Fruit fly (Drosophila melanogaster) whole organism, embryonic: ENCODE results near the gene CG13457.

Experiments used
- Abd-B ChIP-seq: fragments of 200-800 bp; sonication (Bioruptor generic); optimal IDR thresholded peaks from 2 replicates; lab custom pipeline; 2018; ENCODE audit warnings: missing biosample characterization, mild to moderate bottlenecking, missing genetic modification characterization, moderate library complexity
- Bteb2 ChIP-seq: fragments of 200-800 bp; sonication (Bioruptor generic); optimal IDR thresholded peaks from 2 replicates; lab custom pipeline; 2016; ENCODE audit warnings: missing biosample characterization, missing genetic modification characterization
- C15 ChIP-seq: fragments of 200-800 bp; sonication (Bioruptor generic); IDR thresholded peaks from 3 replicates; pipeline ENCODE4 v1.3.6; 2022; ENCODE audit warnings: missing biosample characterization, missing genetic modification characterization
- CG10209 ChIP-seq: fragments of 200-800 bp; sonication (Bioruptor generic); optimal IDR thresholded peaks from 3 replicates; lab custom pipeline; 2017; ENCODE audit warnings: missing biosample characterization, mild to moderate bottlenecking, missing genetic modification characterization, missing genetic modification reagents
- CG10979 ChIP-seq: fragments of 200-800 bp; sonication (Bioruptor generic); optimal IDR thresholded peaks from 2 replicates; lab custom pipeline; 2018; ENCODE audit warnings: missing biosample characterization, mild to moderate bottlenecking, missing genetic modification characterization, moderate library complexity
- CG11504 ChIP-seq: fragments of 200-800 bp; sonication (Bioruptor generic); optimal IDR thresholded peaks from 3 replicates; lab custom pipeline; 2019; ENCODE audit warnings: missing biosample characterization, mild to moderate bottlenecking, missing genetic modification characterization, moderate library complexity
- CG12104 ChIP-seq: fragments of 200-800 bp; sonication (Bioruptor generic); optimal IDR thresholded peaks from 3 replicates; lab custom pipeline; 2016; ENCODE audit warnings: missing biosample characterization, missing genetic modification characterization
- CG12942 ChIP-seq: fragments of 200-800 bp; sonication (Bioruptor generic); optimal IDR thresholded peaks from 3 replicates; lab custom pipeline; 2016; ENCODE audit warnings: missing biosample characterization, missing genetic modification characterization
- CG13775 ChIP-seq: fragments of 200-800 bp; sonication (Bioruptor generic); optimal IDR thresholded peaks from 3 replicates; lab custom pipeline; 2017; ENCODE audit warnings: missing biosample characterization, mild to moderate bottlenecking, missing genetic modification characterization
- CG14710 ChIP-seq: fragments of 200-800 bp; sonication (Bioruptor generic); optimal IDR thresholded peaks from 3 replicates; lab custom pipeline; 2019; ENCODE audit warnings: missing biosample characterization, mild to moderate bottlenecking, missing genetic modification characterization, moderate library complexity
- CG15514 ChIP-seq: fragments of 200-800 bp; sonication (Bioruptor generic); optimal IDR thresholded peaks from 3 replicates; lab custom pipeline; 2017; ENCODE audit warnings: missing biosample characterization, missing genetic modification characterization, mild to moderate bottlenecking, moderate library complexity, missing genetic modification reagents
- CG18262 ChIP-seq: fragments of 200-800 bp; optimal IDR thresholded peaks from 3 replicates; lab custom pipeline; 2019; ENCODE audit warnings: missing biosample characterization, mild to moderate bottlenecking, missing genetic modification characterization, moderate library complexity
- CG2678 ChIP-seq: fragments of 200-800 bp; sonication (Bioruptor generic); optimal IDR thresholded peaks from 3 replicates; lab custom pipeline; 2019; ENCODE audit warnings: missing biosample characterization, mild to moderate bottlenecking, missing genetic modification characterization, moderate library complexity
- CG30020 ChIP-seq: fragments of 200-800 bp; optimal IDR thresholded peaks from 2 replicates; lab custom pipeline; 2019; ENCODE audit warnings: missing biosample characterization, mild to moderate bottlenecking, missing genetic modification characterization, moderate library complexity
- CG31224 ChIP-seq: fragments of 200-800 bp; sonication (Bioruptor generic); IDR thresholded peaks from 2 replicates; pipeline ENCODE4 v1.3.6; 2022; ENCODE audit warnings: missing biosample characterization, missing genetic modification characterization
- CG32772 ChIP-seq: fragments of 200-800 bp; sonication (Bioruptor generic); IDR thresholded peaks from 2 replicates; pipeline ENCODE4 v1.3.6; 2022; ENCODE audit warnings: missing biosample characterization, missing genetic modification characterization
- CG4328 ChIP-seq: fragments of 200-800 bp; sonication (Bioruptor generic); optimal IDR thresholded peaks from 3 replicates; lab custom pipeline; 2017; ENCODE audit warnings: missing biosample characterization, missing genetic modification reagents, missing genetic modification characterization
- CG6254 ChIP-seq: fragments of 200-800 bp; sonication (Bioruptor generic); optimal IDR thresholded peaks from 3 replicates; lab custom pipeline; 2017; ENCODE audit warnings: mild to moderate bottlenecking, missing biosample characterization, missing genetic modification reagents, missing genetic modification characterization
- CG6765 ChIP-seq: fragments of 200-800 bp; sonication (Bioruptor generic); optimal IDR thresholded peaks from 3 replicates; lab custom pipeline; 2017; ENCODE audit warnings: missing biosample characterization, mild to moderate bottlenecking, missing genetic modification characterization
- CG6813 ChIP-seq: fragments of 200-800 bp; sonication (Bioruptor generic); optimal IDR thresholded peaks from 2 replicates; lab custom pipeline; 2017; ENCODE audit warnings: missing biosample characterization, missing genetic modification characterization, mild to moderate bottlenecking, moderate library complexity, missing genetic modification reagents
- CG7357 ChIP-seq: fragments of 200-800 bp; sonication (Bioruptor generic); IDR thresholded peaks from 3 replicates; pipeline ENCODE4 v1.3.6; 2022; ENCODE audit warnings: missing biosample characterization, missing genetic modification characterization
- CkIIα-i1 ChIP-seq: fragments of 200-800 bp; sonication (Bioruptor generic); IDR thresholded peaks from 2 replicates; pipeline ENCODE4 v1.3.6; 2022; ENCODE audit warnings: missing biosample characterization, missing genetic modification characterization
- CoRest ChIP-seq: fragments of 200-800 bp; sonication (Bioruptor generic); optimal IDR thresholded peaks from 3 replicates; lab custom pipeline; 2018; ENCODE audit warnings: missing biosample characterization, mild to moderate bottlenecking, missing genetic modification characterization, moderate library complexity
- Dad ChIP-seq: fragments of 200-800 bp; sonication (Bioruptor generic); optimal IDR thresholded peaks from 3 replicates; lab custom pipeline; 2016; ENCODE audit warnings: missing biosample characterization, missing genetic modification characterization
- Ets65A ChIP-seq: fragments of 200-800 bp; sonication (Bioruptor generic); peaks from one replicate; lab custom pipeline; 2016; ENCODE audit warnings: missing biosample characterization, missing genetic modification characterization
- Fer1 ChIP-seq: fragments of 200-800 bp; sonication (Bioruptor generic); optimal IDR thresholded peaks from 2 replicates; lab custom pipeline; 2017; ENCODE audit warnings: missing biosample characterization, mild to moderate bottlenecking, missing genetic modification characterization
- Gug ChIP-seq: fragments of 200-800 bp; sonication (Bioruptor generic); IDR thresholded peaks from 4 replicates; pipeline ENCODE4 v1.3.6; 2022; ENCODE audit warnings: missing biosample characterization, missing genetic modification characterization
- Med ChIP-seq: fragments of 200-800 bp; sonication (Bioruptor generic); peaks from one replicate; lab custom pipeline; 2016; ENCODE audit warnings: missing biosample characterization, missing genetic modification characterization, mild to moderate bottlenecking, inconsistent platforms, moderate library complexity
- Myb ChIP-seq: fragments of 200-800 bp; sonication (Bioruptor generic); optimal IDR thresholded peaks from 2 replicates; lab custom pipeline; 2016; ENCODE audit warnings: missing biosample characterization, missing genetic modification characterization
- NC2α ChIP-seq: fragments of 200-800 bp; sonication (Bioruptor generic); optimal IDR thresholded peaks from 2 replicates; lab custom pipeline; 2016; ENCODE audit warnings: missing biosample characterization, missing genetic modification characterization
- NC2β ChIP-seq: fragments of 200-800 bp; sonication (Bioruptor generic); optimal IDR thresholded peaks from 2 replicates; lab custom pipeline; 2016; ENCODE audit warnings: missing biosample characterization, missing genetic modification characterization
- Nf-YB ChIP-seq: fragments of 200-800 bp; sonication (Bioruptor generic); optimal IDR thresholded peaks from 3 replicates; lab custom pipeline; 2019; ENCODE audit warnings: missing biosample characterization, mild to moderate bottlenecking, missing genetic modification characterization, moderate library complexity
- Nf-YC ChIP-seq: fragments of 200-800 bp; optimal IDR thresholded peaks from 3 replicates; lab custom pipeline; 2019; ENCODE audit warnings: missing biosample characterization, mild to moderate bottlenecking, missing genetic modification characterization, moderate library complexity
- Sox102F ChIP-seq: fragments of 200-800 bp; sonication (Bioruptor generic); optimal IDR thresholded peaks from 2 replicates; lab custom pipeline; 2018; ENCODE audit warnings: missing biosample characterization, mild to moderate bottlenecking, missing genetic modification characterization, moderate library complexity
- Taf1 ChIP-seq: fragments of 200-800 bp; sonication (Bioruptor generic); IDR thresholded peaks from 2 replicates; pipeline ENCODE4 v1.3.6; 2022; ENCODE audit warnings: missing biosample characterization, missing genetic modification characterization
- abd-A ChIP-seq: fragments of 200-800 bp; sonication (Bioruptor generic); optimal IDR thresholded peaks from 3 replicates; lab custom pipeline; 2019; ENCODE audit warnings: missing biosample characterization, mild to moderate bottlenecking, missing genetic modification characterization, moderate library complexity
- az2 ChIP-seq: fragments of 200-800 bp; sonication (Bioruptor generic); optimal IDR thresholded peaks from 3 replicates; lab custom pipeline; 2016; ENCODE audit warnings: missing biosample characterization, missing genetic modification characterization
- fd64A ChIP-seq: fragments of 200-800 bp; sonication (Bioruptor generic); optimal IDR thresholded peaks from 3 replicates; lab custom pipeline; 2018; ENCODE audit warnings: missing biosample characterization, mild to moderate bottlenecking, missing genetic modification characterization
- gcm2 ChIP-seq: fragments of 200-800 bp; sonication (Bioruptor generic); optimal IDR thresholded peaks from 2 replicates; lab custom pipeline; 2016; ENCODE audit warnings: missing biosample characterization, missing genetic modification characterization
- hkb ChIP-seq, 2 experiments: fragments of 200-800 bp in 1 of 2; fragments of >200 bp in 1 of 2; sonication (Bioruptor generic) in 1 of 2; IDR thresholded peaks in 1 of 2; optimal IDR thresholded peaks in 1 of 2; 2 replicates each; pipeline versions ENCODE4 v1.3.6 to Lab custom; 2017 to 2022; ENCODE audit warnings: missing biosample characterization in 1 of 2, missing genetic modification characterization in 1 of 2
- hth ChIP-seq: fragments of >200 bp; optimal IDR thresholded peaks from 2 replicates; lab custom pipeline; 2017; ENCODE audit warnings: inconsistent platforms
- onecut ChIP-seq: fragments of 200-800 bp; sonication (Bioruptor generic); IDR thresholded peaks from 2 replicates; pipeline ENCODE4 v1.3.6; 2022; ENCODE audit warnings: missing biosample characterization, missing genetic modification characterization
- prd ChIP-seq, 3 experiments: fragments of >200 bp in 2 of 3; fragments of 200-800 bp in 1 of 3; sonication (Bioruptor generic) in 1 of 3; optimal IDR thresholded peaks in 2 of 3; IDR thresholded peaks in 1 of 3; 2 replicates in 2 of 3; 3 replicates in 1 of 3; pipeline versions ENCODE4 v1.3.6 to Lab custom; 2017 to 2022; ENCODE audit warnings: missing biosample characterization in 1 of 3, missing genetic modification characterization in 1 of 3
- sisA ChIP-seq: fragments of 200-800 bp; sonication (Bioruptor generic); IDR thresholded peaks from 2 replicates; pipeline ENCODE4 v1.3.6; 2022; ENCODE audit warnings: missing biosample characterization, missing genetic modification characterization
- stwl ChIP-seq: fragments of 200-800 bp; sonication (Bioruptor generic); optimal IDR thresholded peaks from 3 replicates; lab custom pipeline; 2018; ENCODE audit warnings: missing biosample characterization, mild to moderate bottlenecking, missing genetic modification characterization, moderate library complexity
- tio ChIP-seq: fragments of 200-800 bp; sonication (Bioruptor generic); optimal IDR thresholded peaks from 2 replicates; lab custom pipeline; 2017; ENCODE audit warnings: missing biosample characterization, missing genetic modification characterization, inconsistent platforms
- tup ChIP-seq: fragments of 200-800 bp; sonication (Bioruptor generic); optimal IDR thresholded peaks from 2 replicates; lab custom pipeline; 2016; ENCODE audit warnings: missing biosample characterization, mild to moderate bottlenecking, missing genetic modification characterization, moderate library complexity
- vnd ChIP-seq: fragments of 200-800 bp; sonication (Bioruptor generic); IDR thresholded peaks from 3 replicates; pipeline ENCODE4 v1.3.6; 2022; ENCODE audit warnings: missing biosample characterization, missing genetic modification characterization; ENCODE audit not compliant: partially characterized antibody
- wek ChIP-seq: fragments of 200-800 bp; sonication (Bioruptor generic); optimal IDR thresholded peaks from 3 replicates; lab custom pipeline; 2018; ENCODE audit warnings: missing biosample characterization, mild to moderate bottlenecking, missing genetic modification characterization, moderate library complexity

CG13457 gene

DNA sequence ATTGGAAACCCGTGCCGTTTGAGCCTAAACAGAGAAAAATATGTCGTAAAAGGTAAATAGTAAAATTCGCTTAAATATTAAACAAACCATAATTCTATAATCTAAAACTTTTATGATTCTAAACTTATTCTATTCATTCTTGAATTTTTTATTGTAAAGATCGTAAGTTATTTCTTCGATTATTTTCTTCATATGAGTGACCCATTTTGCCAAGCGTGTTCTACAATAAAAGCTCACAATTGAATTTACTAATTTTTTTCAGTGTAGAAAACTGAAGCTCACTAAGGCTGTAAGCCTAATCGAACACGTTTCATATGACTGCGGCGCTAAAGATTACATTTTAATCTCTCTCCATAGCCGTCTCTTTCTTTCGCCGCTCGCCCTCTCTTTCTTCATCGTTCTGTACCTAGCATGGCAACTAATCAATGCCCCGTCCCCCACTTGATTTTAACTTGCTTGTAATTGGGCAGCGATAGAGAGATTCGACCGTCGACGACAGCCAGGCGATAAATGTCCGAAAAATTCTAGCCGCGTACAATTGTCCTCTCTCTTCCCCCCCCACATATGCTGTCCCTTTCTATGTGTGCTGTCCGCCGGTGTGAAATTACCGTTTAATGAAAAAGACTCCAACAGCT, 40.7 kb upstream of the CG13457 start (continued):
- no peak for TF ChIP-seq hkb (optimal IDR thresholded peaks at IDR 0.05; lab: Kevin White, UChicago)
- 0 out of 2 replicates have a peak, but pooled peaks have one; percentile 9 for TF ChIP-seq hkb (GFP tag; IDR thresholded peaks at IDR 0.05; lab: Robert Waterston, UW)
- TF ChIP-seq abd-A (tag; lab: Kevin White, UChicago), result peak; percentile 14
- no peak for TF ChIP-seq CoRest (tag; lab: Kevin White, UChicago)
- TF ChIP-seq CG18262 (tag; lab: Kevin White, UChicago), result peak; percentile 9
- no peak for TF ChIP-seq Myb
- no peak for TF ChIP-seq Taf1 (GFP tag; lab: Robert Waterston, UW)
- no peak for TF ChIP-seq prd (optimal IDR thresholded peaks at IDR 0.05; lab: Kevin White, UChicago)
- no peak for TF ChIP-seq prd (GFP tag; IDR thresholded peaks at IDR 0.05; lab: Robert Waterston, UW)
- TF ChIP-seq Sox102F, result peak; percentile 8
- peak; percentile 46 for TF ChIP-seq CG6254 (GFP tag; lab: Kevin White, UChicago)
- no peak for TF ChIP-seq tup (GFP tag; lab: Kevin White, UChicago)
- TF ChIP-seq Abd-B, result no peak
- peak; percentile 14 for TF ChIP-seq CG10209 (GFP tag; lab: Kevin White, UChicago)
- TF ChIP-seq CG12942 (GFP tag; lab: Kevin White, UChicago), result no peak
- no peak for TF ChIP-seq sisA (GFP tag; lab: Robert Waterston, UW)
- TF ChIP-seq CG6765 (GFP tag; lab: Kevin White, UChicago), result no peak
- peak; percentile 47 for TF ChIP-seq CG10979 (tag; lab: Kevin White, UChicago)
- peak; percentile 47 for TF ChIP-seq CG14710 (tag; lab: Kevin White, UChicago)
- no peak for TF ChIP-seq CG13775 (GFP tag; lab: Kevin White, UChicago)
- TF ChIP-seq vnd (GFP tag; lab: Robert Waterston, UW), result no peak
- no peak for TF ChIP-seq Gug
- TF ChIP-seq NC2α (GFP tag; lab: Kevin White, UChicago), result no peak
- TF ChIP-seq CG4328, result no peak
- TF ChIP-seq gcm2 (GFP tag; lab: Kevin White, UChicago), result no peak
- TF ChIP-seq az2 (GFP tag; lab: Kevin White, UChicago), result no peak
- no peak for TF ChIP-seq CG7357 (GFP tag; lab: Robert Waterston, UW)
- no peak for TF ChIP-seq Bteb2 (GFP tag; lab: Kevin White, UChicago)
- no peak for TF ChIP-seq NC2β (GFP tag; lab: Kevin White, UChicago)
- no peak for TF ChIP-seq CG31224
- TF ChIP-seq Nf-YB, result peak; percentile 90
- no peak for TF ChIP-seq onecut (GFP tag; lab: Robert Waterston, UW)
- no peak for TF ChIP-seq wek (GFP tag; lab: Kevin White, UChicago)
- peak; percentile 28 for TF ChIP-seq CG12104 (GFP tag; lab: Kevin White, UChicago)
- TF ChIP-seq C15 (GFP tag; lab: Robert Waterston, UW), result no peak
- TF ChIP-seq Nf-YC (tag; lab: Kevin White, UChicago), result peak; percentile 87
- TF ChIP-seq CG2678 (tag; lab: Kevin White, UChicago), result peak; percentile 10
- TF ChIP-seq CG30020 (tag; lab: Kevin White, UChicago), result no peak
- no peak for TF ChIP-seq fd64A (GFP tag; lab: Kevin White, UChicago)
- TF ChIP-seq Fer1 (GFP tag; lab: Kevin White, UChicago), result peak; percentile 29
- TF ChIP-seq tio (GFP tag; lab: Kevin White, UChicago), result no peak
- TF ChIP-seq Dad (GFP tag; lab: Kevin White, UChicago), result no peak
- peak; percentile 24 for TF ChIP-seq CG11504 (tag; lab: Kevin White, UChicago)
- TF ChIP-seq stwl (tag; lab: Kevin White, UChicago), result no peak
- no peak for TF ChIP-seq CG6813 (GFP tag; lab: Kevin White, UChicago)
- TF ChIP-seq CG32772, result no peak
- TF ChIP-seq CG15514 (GFP tag; lab: Kevin White, UChicago), result no peak
- TF ChIP-seq CkIIα-i1 (GFP tag; lab: Robert Waterston, UW), result no peak
- TF ChIP-seq Med (GFP tag; lab: Kevin White, UChicago), result peak; percentile 44
- no peak for TF ChIP-seq hth
- no peak for TF ChIP-seq Ets65A
